Worm (Caenorhabditis elegans): ENCODE measurements around the gene nhr-206.

nhr-206 gene

DNA sequence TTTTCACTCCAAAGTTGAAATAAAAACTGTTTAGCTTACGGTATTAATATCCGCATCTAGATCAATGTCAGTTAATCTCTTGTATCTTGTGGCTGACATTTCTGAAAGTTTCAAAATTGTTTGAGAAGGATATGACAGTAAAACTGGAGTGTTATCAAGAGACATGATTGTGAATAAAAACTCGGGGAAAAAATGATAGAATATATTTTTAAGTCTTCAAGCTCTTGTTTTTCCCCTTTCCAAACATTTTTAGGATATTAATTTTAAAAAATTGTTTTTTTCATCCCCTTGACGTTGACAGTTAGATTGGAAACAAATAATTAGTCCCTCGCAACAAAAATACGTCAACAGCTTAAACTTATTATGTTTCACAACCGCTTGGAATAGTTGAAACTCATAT, 16.9 kb upstream of the nhr-206 start, which contains the start of gene R07B7.6:
Gene R07B7.6, minus strand, starts transcription at position 101 of the 400 bp plus-strand sequence.
- TF ChIP-seq ceh-39 (tag; optimal IDR thresholded peaks at IDR 0.05): no peak
- no peak for TF ChIP-seq sem-2 (GFP tag; optimal IDR thresholded peaks at IDR 0.05)
- TF ChIP-seq ztf-11 (tag; optimal IDR thresholded peaks at IDR 0.05): no peak
- TF ChIP-seq lin-13 (tag; optimal IDR thresholded peaks at IDR 0.05): no peak
- no peak for TF ChIP-seq lin-32 (GFP tag; optimal IDR thresholded peaks at IDR 0.05)
- no peak for TF ChIP-seq drap-1 (GFP tag; optimal IDR thresholded peaks at IDR 0.05)
- no peak for TF ChIP-seq mep-1 (tag; optimal IDR thresholded peaks at IDR 0.05)
- no peak for TF ChIP-seq ceh-43 (GFP tag; optimal IDR thresholded peaks at IDR 0.05)
- no peak for TF ChIP-seq bed-3 (GFP tag; optimal IDR thresholded peaks at IDR 0.05)
- TF ChIP-seq unc-39 (tag; optimal IDR thresholded peaks at IDR 0.05): no peak
- no peak for TF ChIP-seq unc-120 (tag; optimal IDR thresholded peaks at IDR 0.05; ENCODE audit: poor library complexity, severe bottlenecking)
- no peak for TF ChIP-seq M03D4.4 (tag; optimal IDR thresholded peaks at IDR 0.05)
- no peak for TF ChIP-seq nhr-12 (tag; optimal IDR thresholded peaks at IDR 0.05)
- TF ChIP-seq zip-8 (tag; optimal IDR thresholded peaks at IDR 0.05): no peak
- no peak for TF ChIP-seq mab-5 (tag; optimal IDR thresholded peaks at IDR 0.05)
- no peak for TF ChIP-seq ces-1 (GFP tag; optimal IDR thresholded peaks at IDR 0.05)
- TF ChIP-seq snpc-4 (tag; optimal IDR thresholded peaks at IDR 0.05): no peak
- TF ChIP-seq elt-3 (tag; optimal IDR thresholded peaks at IDR 0.05): no peak
- TF ChIP-seq sptf-1 (tag; optimal IDR thresholded peaks at IDR 0.05): no peak
- TF ChIP-seq pha-4 (tag; optimal IDR thresholded peaks at IDR 0.05): no peak

ce11 chrV:12075983-12076382, 15.8 kb upstream of the nhr-206 start:
- TF ChIP-seq drap-1 (GFP tag; optimal IDR thresholded peaks at IDR 0.05) (no peak), ceh-39 (tag; optimal IDR thresholded peaks at IDR 0.05) (no peak), mep-1 (tag; optimal IDR thresholded peaks at IDR 0.05) (no peak), nhr-237 (tag; optimal IDR thresholded peaks at IDR 0.05) (no peak), unc-120 (tag; optimal IDR thresholded peaks at IDR 0.05; ENCODE audit: poor library complexity, severe bottlenecking) (no peak), ztf-11 (tag; optimal IDR thresholded peaks at IDR 0.05) (no peak), elt-1 (tag; optimal IDR thresholded peaks at IDR 0.05; ENCODE audit: borderline replicate concordance, insufficient read depth) (no peak), zip-8 (tag; optimal IDR thresholded peaks at IDR 0.05) (no peak), lin-13 (tag; optimal IDR thresholded peaks at IDR 0.05) (no peak), mab-5 (tag; optimal IDR thresholded peaks at IDR 0.05) (no peak), mls-2 (tag; optimal IDR thresholded peaks at IDR 0.05) (no peak), snpc-4 (tag; optimal IDR thresholded peaks at IDR 0.05) (no peak), nhr-2 (tag; optimal IDR thresholded peaks at IDR 0.05) (no peak), unc-39 (tag; optimal IDR thresholded peaks at IDR 0.05) (no peak), blmp-1 (tag; optimal IDR thresholded peaks at IDR 0.05) (no peak), elt-3 (tag; optimal IDR thresholded peaks at IDR 0.05) (no peak)

DNA sequence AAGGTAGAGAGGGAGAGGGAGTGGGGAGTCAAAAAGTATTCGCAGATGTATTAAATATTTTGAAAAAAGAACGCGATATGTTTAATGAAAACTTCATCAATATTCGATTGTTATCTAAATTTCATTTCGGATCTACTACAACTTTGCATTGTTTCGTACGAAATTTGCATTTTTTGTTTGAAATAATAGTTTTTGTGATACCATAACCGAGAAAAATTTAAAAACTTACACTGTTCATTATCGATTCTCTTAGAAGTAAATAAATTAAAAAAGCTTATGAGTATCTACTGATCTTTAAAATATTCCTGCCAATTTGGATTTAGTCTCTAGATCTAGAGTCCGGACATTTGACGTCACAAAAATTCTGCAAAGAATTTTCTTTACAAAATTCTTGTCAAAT, 11.5 kb upstream of the nhr-206 start, which contains the start of gene R07B7.9:
Gene R07B7.9, minus strand, starts transcription at position 101 of the 400 bp plus-strand sequence.
- TF ChIP-seq snpc-4 (tag; optimal IDR thresholded peaks at IDR 0.05) (no peak), tbx-8 (GFP tag; optimal IDR thresholded peaks at IDR 0.05) (no peak), flh-1 (GFP tag; optimal IDR thresholded peaks at IDR 0.05) (no peak), blmp-1 (tag; optimal IDR thresholded peaks at IDR 0.05) (no peak), nhr-12 (tag; optimal IDR thresholded peaks at IDR 0.05) (no peak), sem-2 (GFP tag; optimal IDR thresholded peaks at IDR 0.05) (no peak)

- TF ChIP-seq mls-2 (tag; optimal IDR thresholded peaks at IDR 0.05) (no peak), ceh-39 (tag; optimal IDR thresholded peaks at IDR 0.05) (no peak), ceh-83 (GFP tag; optimal IDR thresholded peaks at IDR 0.05) (no peak), ztf-11 (tag; optimal IDR thresholded peaks at IDR 0.05) (no peak), tbx-8 (GFP tag; optimal IDR thresholded peaks at IDR 0.05) (no peak), sptf-1 (tag; optimal IDR thresholded peaks at IDR 0.05) (no peak)
Observed at ce11 chrV:12082932-12083331, 8.9 kb upstream of the nhr-206 start, which contains the start of gene R07B7.10. Gene R07B7.10, plus strand, starts transcription at chrV:12083216.

ce11 chrV:12084216-12084615, 7.6 kb upstream of the nhr-206 start, which contains the start of gene R07B7.8:
Gene R07B7.8, minus strand, starts transcription at chrV:12084316.
- no peak for TF ChIP-seq sem-2 (GFP tag; optimal IDR thresholded peaks at IDR 0.05)
- TF ChIP-seq nhr-28 (tag; optimal IDR thresholded peaks at IDR 0.05): no peak
- no peak for TF ChIP-seq hlh-1 (tag; optimal IDR thresholded peaks at IDR 0.05)
- no peak for TF ChIP-seq lin-32 (GFP tag; optimal IDR thresholded peaks at IDR 0.05)
- no peak for TF ChIP-seq nhr-2 (tag; optimal IDR thresholded peaks at IDR 0.05)
- no peak for TF ChIP-seq bed-3 (GFP tag; optimal IDR thresholded peaks at IDR 0.05)
- TF ChIP-seq flh-1 (GFP tag; optimal IDR thresholded peaks at IDR 0.05): no peak
- TF ChIP-seq ceh-83 (GFP tag; optimal IDR thresholded peaks at IDR 0.05): no peak
- TF ChIP-seq zip-8 (tag; optimal IDR thresholded peaks at IDR 0.05): no peak
- no peak for TF ChIP-seq cnd-1 (tag; optimal IDR thresholded peaks at IDR 0.05)
- no peak for TF ChIP-seq mab-5 (tag; optimal IDR thresholded peaks at IDR 0.05)
- TF ChIP-seq sptf-1 (tag; optimal IDR thresholded peaks at IDR 0.05): no peak
- no peak for TF ChIP-seq nhr-76 (tag; optimal IDR thresholded peaks at IDR 0.05)
- no peak for TF ChIP-seq nhr-12 (tag; optimal IDR thresholded peaks at IDR 0.05)
- no peak for TF ChIP-seq ceh-39 (tag; optimal IDR thresholded peaks at IDR 0.05)
- no peak for TF ChIP-seq mep-1 (tag; optimal IDR thresholded peaks at IDR 0.05)
- TF ChIP-seq nhr-237 (tag; optimal IDR thresholded peaks at IDR 0.05): no peak
- TF ChIP-seq lin-13 (tag; optimal IDR thresholded peaks at IDR 0.05): no peak
- TF ChIP-seq snpc-4 (tag; optimal IDR thresholded peaks at IDR 0.05): no peak
